Fruit fly (Drosophila melanogaster) whole organism, prepupa: ENCODE measurements around the gene CG33923.

Source experiments
- CG10631 ChIP-seq: fragments of 200-800 bp; sonication (Bioruptor generic); optimal IDR thresholded peaks from 2 replicates; lab custom pipeline; 2016; ENCODE audit warnings: missing biosample characterization, missing genetic modification characterization
- CG10669 ChIP-seq: fragments of 200-800 bp; sonication (Bioruptor generic); optimal IDR thresholded peaks from 3 replicates; lab custom pipeline; 2018; ENCODE audit warnings: missing biosample characterization, mild to moderate bottlenecking, missing genetic modification characterization, moderate library complexity
- CG15336 ChIP-seq: fragments of 200-800 bp; sonication (Bioruptor generic); IDR thresholded peaks from 2 replicates; pipeline ENCODE4 v1.3.6; 2022; ENCODE audit warnings: missing biosample characterization, missing genetic modification characterization
- CG1621 ChIP-seq: fragments of 200-800 bp; sonication (Bioruptor generic); optimal IDR thresholded peaks from 3 replicates; lab custom pipeline; 2018; ENCODE audit warnings: missing biosample characterization, mild to moderate bottlenecking, missing genetic modification characterization
- CG16779 ChIP-seq: fragments of 200-800 bp; sonication (Bioruptor generic); optimal IDR thresholded peaks from 3 replicates; lab custom pipeline; 2017; ENCODE audit warnings: missing biosample characterization, mild to moderate bottlenecking, missing genetic modification characterization
- CG3032 ChIP-seq: fragments of 200-800 bp; optimal IDR thresholded peaks from 2 replicates; lab custom pipeline; 2019; ENCODE audit warnings: missing biosample characterization, mild to moderate bottlenecking, missing genetic modification characterization, moderate library complexity
- CG32006 ChIP-seq: fragments of 200-800 bp; sonication (Bioruptor generic); optimal IDR thresholded peaks from 3 replicates; lab custom pipeline; 2017; ENCODE audit warnings: missing biosample characterization, mild to moderate bottlenecking, missing genetic modification characterization
- CG3919 ChIP-seq: fragments of 200-800 bp; sonication (Bioruptor generic); optimal IDR thresholded peaks from 3 replicates; lab custom pipeline; 2016; ENCODE audit warnings: missing biosample characterization, missing genetic modification characterization
- CG6163 ChIP-seq: fragments of 200-800 bp; sonication (Bioruptor generic); IDR thresholded peaks from 3 replicates; pipeline ENCODE4 v1.3.6; 2022; ENCODE audit warnings: missing biosample characterization, missing genetic modification characterization
- CG6792 ChIP-seq: fragments of 200-800 bp; sonication (Bioruptor generic); optimal IDR thresholded peaks from 3 replicates; lab custom pipeline; 2016; ENCODE audit warnings: missing biosample characterization, missing genetic modification characterization
- CG6808 ChIP-seq: fragments of 200-800 bp; sonication (Bioruptor generic); optimal IDR thresholded peaks from 3 replicates; lab custom pipeline; 2017; ENCODE audit warnings: missing biosample characterization, missing genetic modification characterization, mild to moderate bottlenecking, moderate library complexity, missing genetic modification reagents
- CG8119 ChIP-seq: fragments of 200-800 bp; sonication (Bioruptor generic); IDR thresholded peaks from 3 replicates; pipeline ENCODE4 v1.3.6; 2022; ENCODE audit warnings: missing biosample characterization, missing genetic modification characterization
- CG8319 ChIP-seq: fragments of 200-800 bp; sonication (Bioruptor generic); optimal IDR thresholded peaks from 3 replicates; lab custom pipeline; 2016; ENCODE audit warnings: missing biosample characterization, missing genetic modification characterization
- Eip78C ChIP-seq: fragments of 200-800 bp; sonication (Bioruptor generic); peaks from one replicate; lab custom pipeline; 2016; ENCODE audit warnings: missing biosample characterization, missing genetic modification characterization
- Ets21C ChIP-seq: fragments of 200-800 bp; sonication (Bioruptor generic); optimal IDR thresholded peaks from 3 replicates; lab custom pipeline; 2016; ENCODE audit warnings: missing biosample characterization, missing genetic modification characterization
- Ets96B ChIP-seq: fragments of 200-800 bp; optimal IDR thresholded peaks from 2 replicates; lab custom pipeline; 2019; ENCODE audit warnings: missing biosample characterization, mild to moderate bottlenecking, missing genetic modification characterization, moderate library complexity
- Gug ChIP-seq: fragments of 200-800 bp; sonication (Bioruptor generic); IDR thresholded peaks from 2 replicates; pipeline ENCODE4 v1.3.6; 2022; ENCODE audit warnings: missing biosample characterization, missing genetic modification characterization
- Hr4 ChIP-seq: fragments of 200-800 bp; sonication (Bioruptor generic); optimal IDR thresholded peaks from 3 replicates; lab custom pipeline; 2016; ENCODE audit warnings: missing biosample characterization, missing genetic modification characterization
- Lpt ChIP-seq: fragments of 200-800 bp; sonication (Bioruptor generic); optimal IDR thresholded peaks from 3 replicates; lab custom pipeline; 2016; ENCODE audit warnings: missing biosample characterization, missing genetic modification characterization
- Met ChIP-seq: fragments of 200-800 bp; sonication (Bioruptor generic); optimal IDR thresholded peaks from 3 replicates; lab custom pipeline; 2016; ENCODE audit warnings: missing biosample characterization, missing genetic modification characterization
- OdsH ChIP-seq: fragments of 200-800 bp; sonication (Bioruptor generic); optimal IDR thresholded peaks from 3 replicates; lab custom pipeline; 2016; ENCODE audit warnings: missing biosample characterization, missing genetic modification characterization
- Smox ChIP-seq: fragments of 200-800 bp; sonication (Bioruptor generic); optimal IDR thresholded peaks from 3 replicates; lab custom pipeline; 2016; ENCODE audit warnings: missing biosample characterization, missing genetic modification characterization
- Sox102F ChIP-seq: fragments of 200-800 bp; sonication (Bioruptor generic); optimal IDR thresholded peaks from 2 replicates; lab custom pipeline; 2016; ENCODE audit warnings: missing biosample characterization, mild to moderate bottlenecking, missing genetic modification characterization
- Sox15 ChIP-seq: fragments of 200-800 bp; sonication (Bioruptor generic); optimal IDR thresholded peaks from 3 replicates; lab custom pipeline; 2016; ENCODE audit warnings: missing biosample characterization, missing genetic modification characterization
- achi ChIP-seq: fragments of 200-800 bp; sonication (Bioruptor generic); optimal IDR thresholded peaks from 3 replicates; lab custom pipeline; 2016; ENCODE audit warnings: missing biosample characterization, missing genetic modification characterization
- acj6 ChIP-seq: fragments of 200-800 bp; sonication (Bioruptor generic); optimal IDR thresholded peaks from 3 replicates; lab custom pipeline; 2016; ENCODE audit warnings: missing biosample characterization, missing genetic modification characterization
- dac ChIP-seq: fragments of 200-800 bp; sonication (Bioruptor generic); optimal IDR thresholded peaks from 2 replicates; lab custom pipeline; 2017; ENCODE audit warnings: missing biosample characterization, mild to moderate bottlenecking, missing genetic modification characterization
- eg ChIP-seq: fragments of 200-800 bp; sonication (Bioruptor generic); IDR thresholded peaks from 3 replicates; pipeline ENCODE4 v1.3.6; 2022; ENCODE audit warnings: missing biosample characterization, missing genetic modification characterization
- esn ChIP-seq: fragments of 200-800 bp; sonication (Bioruptor generic); optimal IDR thresholded peaks from 2 replicates; lab custom pipeline; 2016; ENCODE audit warnings: missing biosample characterization, mild to moderate bottlenecking, missing genetic modification characterization, moderate library complexity
- fd85E ChIP-seq: fragments of 200-800 bp; sonication (Bioruptor generic); optimal IDR thresholded peaks from 3 replicates; lab custom pipeline; 2016; ENCODE audit warnings: missing biosample characterization, missing genetic modification characterization
- salr ChIP-seq, 2 experiments: fragments of 200-800 bp; sonication (Bioruptor generic); optimal IDR thresholded peaks; 3 replicates each; lab custom pipeline; 2016 to 2018; ENCODE audit warnings: missing biosample characterization in 2 of 2, missing genetic modification characterization in 2 of 2, mild to moderate bottlenecking in 1 of 2
- spab ChIP-seq: fragments of 200-800 bp; sonication (Bioruptor generic); optimal IDR thresholded peaks from 2 replicates; lab custom pipeline; 2017; ENCODE audit warnings: missing biosample characterization, mild to moderate bottlenecking, missing genetic modification characterization, missing genetic modification reagents
- ss ChIP-seq, 2 experiments: fragments of 200-800 bp; sonication (Bioruptor generic); optimal IDR thresholded peaks; 2 replicates in 1 of 2; 3 replicates in 1 of 2; lab custom pipeline; 2017 to 2018; ENCODE audit warnings: mild to moderate bottlenecking in 2 of 2, missing biosample characterization in 2 of 2, missing genetic modification characterization in 2 of 2, moderate library complexity in 1 of 2
- svp ChIP-seq: fragments of 200-800 bp; sonication (Bioruptor generic); peaks from one replicate; lab custom pipeline; 2016; ENCODE audit warnings: missing biosample characterization, missing genetic modification characterization
- topi ChIP-seq: fragments of 200-800 bp; sonication (Bioruptor generic); optimal IDR thresholded peaks from 3 replicates; lab custom pipeline; 2016; ENCODE audit warnings: missing biosample characterization, missing genetic modification characterization

The CG33923 gene

dm6 chr2L:1346034-1346433, 4.1 kb upstream of the CG33923 start:
- TF ChIP-seq salr (GFP tag; optimal IDR thresholded peaks at IDR 0.05; lab: Kevin White, UChicago) (no peak), CG8319 (GFP tag; lab: Kevin White, UChicago) (no peak), CG3919 (GFP tag; lab: Kevin White, UChicago) (no peak), spab (GFP tag; lab: Kevin White, UChicago) (no peak), achi (GFP tag; lab: Kevin White, UChicago) (no peak), fd85E (GFP tag; lab: Kevin White, UChicago) (no peak)

dm6 chr2L:1344071-1344470, 2.2 kb upstream of the CG33923 start, which contains the start of the genes CG33922 and Cdlc2:
CG33922 (minus strand) TSS chr2L:1344171.
Cdlc2 (plus strand) TSS chr2L:1344400.
- TF ChIP-seq achi (GFP tag; lab: Kevin White, UChicago): no peak
- TF ChIP-seq ss (GFP tag; optimal IDR thresholded peaks at IDR 0.05; lab: Kevin White, UChicago): no peak
- TF ChIP-seq topi (GFP tag; lab: Kevin White, UChicago): no peak
- no peak for TF ChIP-seq CG6792 (GFP tag; lab: Kevin White, UChicago)
- no peak for TF ChIP-seq svp (GFP tag; lab: Kevin White, UChicago)
- no peak for TF ChIP-seq CG3919 (GFP tag; lab: Kevin White, UChicago)
- no peak for TF ChIP-seq Met (GFP tag; lab: Kevin White, UChicago)
- no peak for TF ChIP-seq Sox102F
- TF ChIP-seq acj6 (GFP tag; lab: Kevin White, UChicago): no peak
- TF ChIP-seq fd85E (GFP tag; lab: Kevin White, UChicago): no peak
- no peak for TF ChIP-seq Ets21C (GFP tag; lab: Kevin White, UChicago)

dm6 chr2L:1333828-1334227, 8.1 kb downstream of the CG33923 start, which contains the start of gene CG5440:
CG5440 (plus strand) TSS chr2L:1334128.
- TF ChIP-seq CG15336 (no peak), Hr4 (GFP tag; lab: Kevin White, UChicago) (no peak), svp (GFP tag; lab: Kevin White, UChicago) (no peak)
- TF ChIP-seq, all 60 proteins: peak for 0

- TF ChIP-seq dac: no peak
- no peak for TF ChIP-seq Ets21C (GFP tag; lab: Kevin White, UChicago)
- no peak for TF ChIP-seq salr (GFP tag; optimal IDR thresholded peaks at IDR 0.05; lab: Kevin White, UChicago)
- no peak for TF ChIP-seq acj6 (GFP tag; lab: Kevin White, UChicago)
- TF ChIP-seq, all 60 proteins: peak for 0
Measured at dm6 chr2L:1328861-1329260, 13.0 kb downstream of the CG33923 start, which contains the start of gene a5. a5 (plus strand) TSS chr2L:1329161.

dm6 chr2L:1316422-1316821, 25.5 kb downstream of the CG33923 start:
- TF ChIP-seq Hr4 (GFP tag; lab: Kevin White, UChicago): no peak
- TF ChIP-seq CG16779 (tag; lab: Kevin White, UChicago): no peak
- no peak for TF ChIP-seq CG32006 (GFP tag; lab: Kevin White, UChicago)
- no peak for TF ChIP-seq CG3032 (tag; lab: Kevin White, UChicago)
- TF ChIP-seq CG10631 (GFP tag; lab: Kevin White, UChicago): no peak
- peak; percentile 2 for TF ChIP-seq OdsH (GFP tag; lab: Kevin White, UChicago)
- no peak for TF ChIP-seq topi (GFP tag; lab: Kevin White, UChicago)
- no peak for TF ChIP-seq spab (GFP tag; lab: Kevin White, UChicago)
- TF ChIP-seq Smox (GFP tag; lab: Kevin White, UChicago): no peak
- TF ChIP-seq CG1621 (tag; lab: Kevin White, UChicago): no peak
- peak; percentile 41 for TF ChIP-seq Eip78C (GFP tag; lab: Kevin White, UChicago)
- TF ChIP-seq esn (GFP tag; lab: Kevin White, UChicago): no peak
- TF ChIP-seq CG8119: no peak
- TF ChIP-seq ss (GFP tag; optimal IDR thresholded peaks at IDR 0.05; lab: Kevin White, UChicago): no peak
- no peak for TF ChIP-seq Sox15 (GFP tag; lab: Kevin White, UChicago)
- TF ChIP-seq CG15336: no peak
- TF ChIP-seq fd85E (GFP tag; lab: Kevin White, UChicago): no peak
- no peak for TF ChIP-seq CG6808 (GFP tag; lab: Kevin White, UChicago)

- peak; percentile 18 for TF ChIP-seq CG32006 (GFP tag; lab: Kevin White, UChicago)
- TF ChIP-seq CG3032 (tag; lab: Kevin White, UChicago): peak; percentile 15
- peak; percentile 8 for TF ChIP-seq CG3919 (GFP tag; lab: Kevin White, UChicago)
- peak; percentile 63 for TF ChIP-seq Eip78C (GFP tag; lab: Kevin White, UChicago)
- peak; percentile 61 for TF ChIP-seq CG6163 (GFP tag; lab: Robert Waterston, UW)
- no peak for TF ChIP-seq svp (GFP tag; lab: Kevin White, UChicago)
- peak; percentile 8 for TF ChIP-seq Ets96B (tag; lab: Kevin White, UChicago)
- peak; percentile 8 for TF ChIP-seq CG10669 (GFP tag; lab: Kevin White, UChicago)
- peak; percentile 7 for TF ChIP-seq Hr4 (GFP tag; lab: Kevin White, UChicago)
- no peak for TF ChIP-seq Gug (GFP tag; lab: Robert Waterston, UW)
- TF ChIP-seq eg (GFP tag; lab: Robert Waterston, UW): peak; percentile 70
- no peak for TF ChIP-seq spab (GFP tag; lab: Kevin White, UChicago)
- TF ChIP-seq Lpt (GFP tag; lab: Kevin White, UChicago): no peak
- TF ChIP-seq, all 60 proteins: peak for 9
Measured at dm6 chr2L:1315283-1315682, 26.6 kb downstream of the CG33923 start.
